Fruit fly (Drosophila melanogaster) whole organism, prepupa: ENCODE data around the gene Cerk.

Source experiments
- CG16779 ChIP-seq: fragments of 200-800 bp; sonication (Bioruptor generic); optimal IDR thresholded peaks from 3 replicates; lab custom pipeline; 2017; ENCODE audit warnings: missing biosample characterization, mild to moderate bottlenecking, missing genetic modification characterization
- achi ChIP-seq: fragments of 200-800 bp; sonication (Bioruptor generic); optimal IDR thresholded peaks from 3 replicates; lab custom pipeline; 2016; ENCODE audit warnings: missing biosample characterization, missing genetic modification characterization
- fd59A ChIP-seq: fragments of 200-800 bp; sonication (Bioruptor generic); optimal IDR thresholded peaks from 2 replicates; lab custom pipeline; 2017; ENCODE audit warnings: missing biosample characterization, mild to moderate bottlenecking, missing genetic modification characterization, missing genetic modification reagents

DNA sequence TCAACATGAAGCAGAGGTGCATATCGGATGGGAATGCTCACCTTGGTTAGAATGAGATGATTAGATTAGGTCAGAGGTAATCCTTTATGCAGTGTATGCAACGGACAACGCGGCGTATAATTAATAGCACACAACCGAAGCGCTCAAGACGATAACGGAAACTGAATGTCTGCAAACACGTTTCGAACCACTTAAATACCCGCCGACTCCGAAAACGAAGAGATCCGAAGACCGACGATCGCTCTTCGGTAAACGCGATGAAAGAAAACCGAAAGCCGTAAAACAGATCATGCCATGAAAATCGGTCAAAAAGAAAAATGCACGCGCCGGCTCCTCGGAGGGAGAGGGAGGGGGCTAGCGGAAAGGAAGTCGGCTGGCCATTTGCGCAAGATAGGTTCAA, 35.9 kb upstream of the Cerk start, which contains the start of gene CG2663:
- no peak for TF ChIP-seq fd59A (GFP tag; lab: Kevin White, UChicago)
- TF ChIP-seq achi (GFP tag; lab: Kevin White, UChicago), result peak; percentile 1
- no peak for TF ChIP-seq CG16779 (tag; lab: Kevin White, UChicago)
